Worm (Caenorhabditis elegans) whole organism, L4 larva: ENCODE measurements around the gene F54A3.6.

Experiments
- F49E8.2 ChIP-seq: sonication (generic microtip); optimal IDR thresholded peaks from 2 replicates; lab custom pipeline; 2016; ENCODE audit warnings: missing compliant biosample characterization, mild to moderate bottlenecking, missing genetic modification characterization, borderline replicate concordance
- Y105C5A.15 ChIP-seq: fragments of 200-800 bp; sonication (Bioruptor generic); IDR thresholded peaks from 2 replicates; pipeline ENCODE4 v1.3.6; 2022; ENCODE audit warnings: missing genetic modification characterization, missing compliant biosample characterization
- dve-1 ChIP-seq: sonication (generic microtip); optimal IDR thresholded peaks from 2 replicates; lab custom pipeline; 2017; ENCODE audit warnings: antibody characterized with exemption, mild to moderate bottlenecking, missing genetic modification characterization, missing compliant biosample characterization; ENCODE audit not compliant: insufficient read depth
- fkh-10 ChIP-seq: fragments of 150-350 bp; optimal IDR thresholded peaks from 2 replicates; lab custom pipeline; 2014; ENCODE audit warnings: missing biosample characterization, missing genetic modification reagents, missing genetic modification characterization
- lin-1 ChIP-seq: fragments of 200-800 bp; sonication (Bioruptor generic); IDR thresholded peaks from 2 replicates; pipeline ENCODE4 v1.3.6; 2022; ENCODE audit warnings: missing genetic modification reagents, missing genetic modification characterization, missing compliant biosample characterization
- lin-38 ChIP-seq: fragments of 200-800 bp; sonication (Bioruptor generic); IDR thresholded peaks from 2 replicates; pipeline ENCODE4 v1.3.6; 2022; ENCODE audit warnings: missing genetic modification reagents, missing genetic modification characterization, missing compliant biosample characterization
- lin-39 ChIP-seq: fragments of 150-350 bp; optimal IDR thresholded peaks from 2 replicates; lab custom pipeline; 2014; ENCODE audit warnings: missing biosample characterization, missing genetic modification reagents, missing genetic modification characterization
- nhr-76 ChIP-seq: fragments of 150-350 bp; optimal IDR thresholded peaks from 2 replicates; lab custom pipeline; 2014; ENCODE audit warnings: missing biosample characterization, missing genetic modification characterization

- no peak for TF ChIP-seq F49E8.2 (tag; lab: Kevin White, UChicago)
- TF ChIP-seq nhr-76, result no peak
- no peak for TF ChIP-seq lin-38
- no peak for TF ChIP-seq lin-39 (tag; lab: Kevin White, UChicago)
- no peak for TF ChIP-seq fkh-10 (GFP tag; lab: Kevin White, UChicago)
- no peak for TF ChIP-seq dve-1 (tag; lab: Kevin White, UChicago)
- TF ChIP-seq Y105C5A.15 (GFP tag; lab: Robert Waterston, UW), result no peak
- no peak for TF ChIP-seq lin-1 (GFP tag; lab: Robert Waterston, UW)
Measured at ce11 chrII:2191383-2191782, 40.9 kb downstream of the F54A3.6 start.
